Fruit fly (Drosophila melanogaster): ENCODE measurements around the gene gnu.
A peak's percentile ranks its signal among the peaks of the same experiment; 100 is the strongest.

gnu gene

dm6 chr3L:14761837-14762785 lies 41.0 kb downstream of the gnu start, which contains the start of the genes Tsen34 and Mgat4a (continued):
- TF ChIP-seq chinmo (GFP tag; IDR thresholded peaks at IDR 0.05; ENCODE audit: partially characterized antibody) (0 out of 4 replicates have a peak, but pooled peaks have one; percentile 65), CG1529 (GFP tag; optimal IDR thresholded peaks at IDR 0.05) (no peak), ssp (GFP tag; IDR thresholded peaks at IDR 0.05) (no peak; the same call in 1 of the 2 replicates), Stat92E (GFP tag; optimal IDR thresholded peaks at IDR 0.05) (peak in 1 of 3 experiments; percentile 37), Adf1 (GFP tag; IDR thresholded peaks at IDR 0.05) (peak; percentile 48; the same call in 1 of the 2 replicates), CG11560 (tag; IDR thresholded peaks at IDR 0.05) (no peak), Rx (GFP tag; IDR thresholded peaks at IDR 0.05) (no peak), pho (GFP tag; optimal IDR thresholded peaks at IDR 0.05) (peak; percentile 66), CG10147 (GFP tag; optimal IDR thresholded peaks at IDR 0.05) (no peak), stc (GFP tag; IDR thresholded peaks at IDR 0.05) (no peak), gem (tag; optimal IDR thresholded peaks at IDR 0.05) (no peak), emc (GFP tag; optimal IDR thresholded peaks at IDR 0.05) (peak; percentile 14), gt (GFP tag; IDR thresholded peaks at IDR 0.05) (no peak), CG5953 (GFP tag; IDR thresholded peaks at IDR 0.05) (no peak), CG3407 (GFP tag; optimal IDR thresholded peaks at IDR 0.05) (no peak), ranshi (GFP tag; IDR thresholded peaks at IDR 0.05) (no peak; the same call in 1 of the 2 replicates), tup (GFP tag; optimal IDR thresholded peaks at IDR 0.05) (peak; percentile 48), Bgb (GFP tag; IDR thresholded peaks at IDR 0.05; ENCODE audit: partially characterized antibody) (peak; percentile 73), wor (GFP tag; IDR thresholded peaks at IDR 0.05) (no peak), Usf (GFP tag; optimal IDR thresholded peaks at IDR 0.05) (no peak), Max (GFP tag; optimal IDR thresholded peaks at IDR 0.05) (peak; percentile 53), Dll (GFP tag; IDR thresholded peaks at IDR 0.05; ENCODE audit: partially characterized antibody) (peak; percentile 61; the same call in 2 of the 4 replicates), Dfd (GFP tag; optimal IDR thresholded peaks at IDR 0.05) (no peak), CG18764 (GFP tag; optimal IDR thresholded peaks at IDR 0.05) (no peak), sens (GFP tag) (peak; percentile 86), CG15601 (tag; optimal IDR thresholded peaks at IDR 0.05) (no peak), CG10209 (GFP tag; optimal IDR thresholded peaks at IDR 0.05) (peak; percentile 62), Sox102F (GFP tag; optimal IDR thresholded peaks at IDR 0.05) (no peak), Hey (tag; optimal IDR thresholded peaks at IDR 0.05) (no peak), CG2889 (GFP tag; IDR thresholded peaks at IDR 0.05) (0 out of 3 replicates have a peak, but pooled peaks have one; percentile 30), Ptx1 (GFP tag; IDR thresholded peaks at IDR 0.05) (no peak), CG6654 (GFP tag; optimal IDR thresholded peaks at IDR 0.05) (no peak), Deaf1 (tag; optimal IDR thresholded peaks at IDR 0.05) (no peak), wek (GFP tag; optimal IDR thresholded peaks at IDR 0.05) (no peak), org-1 (GFP tag; optimal IDR thresholded peaks at IDR 0.05) (peak; percentile 46), ems (GFP tag; optimal IDR thresholded peaks at IDR 0.05) (no peak), CG6175 (GFP tag; IDR thresholded peaks at IDR 0.05) (no peak), tna (GFP tag; IDR thresholded peaks at IDR 0.05; ENCODE audit: partially characterized antibody) (peak; percentile 47; the same call in 1 of the 2 replicates), CG32532 (GFP tag; IDR thresholded peaks at IDR 0.05) (peak; percentile 54; the same call in 1 of the 2 replicates), CG10431 (GFP tag; optimal IDR thresholded peaks at IDR 0.05) (peak; percentile 67), CG4404 (GFP tag; IDR thresholded peaks at IDR 0.05) (no peak), Optix (GFP tag; IDR thresholded peaks at IDR 0.05) (no peak), CG6683 (GFP tag; optimal IDR thresholded peaks at IDR 0.05) (peak; percentile 42), CG33557 (GFP tag; optimal IDR thresholded peaks at IDR 0.05) (no peak), sc (optimal IDR thresholded peaks at IDR 0.05) (no peak), sc (GFP tag; optimal IDR thresholded peaks at IDR 0.05) (no peak), sna (GFP tag; IDR thresholded peaks at IDR 0.05; ENCODE audit: partially characterized antibody) (0 out of 2 replicates have a peak, but pooled peaks have one; percentile 28), jumu (GFP tag; optimal IDR thresholded peaks at IDR 0.05) (no peak)

Data from whole organism, embryonic.